Worm (Caenorhabditis elegans) whole organism, mixed stage, embryonic: ENCODE results near the gene lip-1.

Source experiments
- M03D4.4 ChIP-seq: sonication (generic microtip); optimal IDR thresholded peaks from 2 replicates; lab custom pipeline; 2017; ENCODE audit warnings: mild to moderate bottlenecking, missing genetic modification characterization, missing compliant biosample characterization
- bed-3 ChIP-seq: fragments of 200-800 bp; sonication (Bioruptor generic); optimal IDR thresholded peaks from 3 replicates; lab custom pipeline; 2018; ENCODE audit warnings: mild to moderate bottlenecking, missing genetic modification characterization, moderate library complexity, missing compliant biosample characterization
- blmp-1 ChIP-seq: fragments of 150-350 bp; optimal IDR thresholded peaks from 2 replicates; lab custom pipeline; 2014; ENCODE audit warnings: missing biosample characterization, missing genetic modification characterization
- ceh-39 ChIP-seq: fragments of 150-350 bp; optimal IDR thresholded peaks from 2 replicates; lab custom pipeline; 2014; ENCODE audit warnings: missing biosample characterization, missing genetic modification characterization
- ceh-43 ChIP-seq: fragments of 200-800 bp; sonication (Bioruptor generic); optimal IDR thresholded peaks from 2 replicates; lab custom pipeline; 2018; ENCODE audit warnings: mild to moderate bottlenecking, missing genetic modification characterization, moderate library complexity, missing compliant biosample characterization
- ceh-83 ChIP-seq: fragments of 200-800 bp; sonication (Bioruptor generic); optimal IDR thresholded peaks from 2 replicates; lab custom pipeline; 2018; ENCODE audit warnings: mild to moderate bottlenecking, missing genetic modification characterization, missing compliant biosample characterization
- ces-1 ChIP-seq: fragments of 150-350 bp; optimal IDR thresholded peaks from 2 replicates; lab custom pipeline; 2014; ENCODE audit warnings: missing biosample characterization, missing genetic modification reagents, missing genetic modification characterization
- cnd-1 ChIP-seq: fragments of 200-800 bp; sonication (Bioruptor generic); optimal IDR thresholded peaks from 2 replicates; lab custom pipeline; 2018; ENCODE audit warnings: mild to moderate bottlenecking, missing genetic modification characterization, missing compliant biosample characterization
- drap-1 ChIP-seq: fragments of 200-800 bp; sonication (Bioruptor generic); optimal IDR thresholded peaks from 3 replicates; lab custom pipeline; 2018; ENCODE audit warnings: mild to moderate bottlenecking, missing genetic modification characterization, missing compliant biosample characterization
- elt-3 ChIP-seq: fragments of 150-350 bp; optimal IDR thresholded peaks from 2 replicates; lab custom pipeline; 2014; ENCODE audit warnings: missing biosample characterization, missing genetic modification characterization
- flh-1 ChIP-seq: fragments of 200-800 bp; sonication (Bioruptor generic); optimal IDR thresholded peaks from 2 replicates; lab custom pipeline; 2018; ENCODE audit warnings: mild to moderate bottlenecking, missing genetic modification characterization, moderate library complexity, missing compliant biosample characterization
- ham-2 ChIP-seq: fragments of 200-800 bp; sonication (Bioruptor generic); optimal IDR thresholded peaks from 2 replicates; lab custom pipeline; 2018; ENCODE audit warnings: mild to moderate bottlenecking, missing genetic modification characterization, missing compliant biosample characterization
- hlh-1 ChIP-seq: fragments of 150-350 bp; optimal IDR thresholded peaks from 2 replicates; lab custom pipeline; 2014; ENCODE audit warnings: missing biosample characterization, missing genetic modification reagents, missing genetic modification characterization
- lin-13 ChIP-seq: fragments of 150-350 bp; optimal IDR thresholded peaks from 2 replicates; lab custom pipeline; 2014; ENCODE audit warnings: missing biosample characterization, missing genetic modification characterization
- lin-32 ChIP-seq: fragments of 200-800 bp; sonication (Bioruptor generic); optimal IDR thresholded peaks from 2 replicates; lab custom pipeline; 2018; ENCODE audit warnings: mild to moderate bottlenecking, missing genetic modification characterization, missing compliant biosample characterization
- lsy-2 ChIP-seq: fragments of 150-350 bp; optimal IDR thresholded peaks from 2 replicates; lab custom pipeline; 2014; ENCODE audit warnings: missing biosample characterization, missing genetic modification characterization
- mab-5 ChIP-seq: fragments of 150-350 bp; optimal IDR thresholded peaks from 2 replicates; lab custom pipeline; 2014; ENCODE audit warnings: missing biosample characterization, missing genetic modification characterization
- mep-1 ChIP-seq: fragments of 150-350 bp; optimal IDR thresholded peaks from 2 replicates; lab custom pipeline; 2017; ENCODE audit warnings: missing biosample characterization, missing genetic modification reagents, missing genetic modification characterization, inconsistent platforms
- mls-2 ChIP-seq: sonication (generic microtip); optimal IDR thresholded peaks from 2 replicates; lab custom pipeline; 2016; ENCODE audit warnings: mild to moderate bottlenecking, missing genetic modification characterization, moderate library complexity, missing compliant biosample characterization
- nhr-2 ChIP-seq: fragments of 150-350 bp; optimal IDR thresholded peaks from 2 replicates; lab custom pipeline; 2014; ENCODE audit warnings: missing biosample characterization, missing genetic modification characterization
- nhr-237 ChIP-seq: fragments of 150-350 bp; optimal IDR thresholded peaks from 2 replicates; lab custom pipeline; 2014; ENCODE audit warnings: missing biosample characterization, missing genetic modification characterization
- nhr-28 ChIP-seq: fragments of 150-350 bp; optimal IDR thresholded peaks from 2 replicates; lab custom pipeline; 2014; ENCODE audit warnings: missing biosample characterization, missing genetic modification characterization
- nhr-76 ChIP-seq: sonication (generic microtip); optimal IDR thresholded peaks from 2 replicates; lab custom pipeline; 2017; ENCODE audit warnings: missing biosample characterization, missing genetic modification characterization
- pha-4 ChIP-seq: fragments of 150-350 bp; optimal IDR thresholded peaks from 2 replicates; lab custom pipeline; 2018; ENCODE audit warnings: missing biosample characterization, missing genetic modification reagents, missing genetic modification characterization
- sem-2 ChIP-seq: fragments of 200-800 bp; sonication (Bioruptor generic); optimal IDR thresholded peaks from 2 replicates; lab custom pipeline; 2018; ENCODE audit warnings: mild to moderate bottlenecking, missing genetic modification characterization, missing compliant biosample characterization
- snpc-4 ChIP-seq: fragments of 150-350 bp; optimal IDR thresholded peaks from 2 replicates; lab custom pipeline; 2014; ENCODE audit warnings: missing biosample characterization, missing genetic modification characterization
- sptf-1 ChIP-seq: sonication (generic microtip); optimal IDR thresholded peaks from 2 replicates; lab custom pipeline; 2017; ENCODE audit warnings: mild to moderate bottlenecking, missing genetic modification characterization, moderate library complexity, missing compliant biosample characterization
- tbx-8 ChIP-seq: fragments of 200-800 bp; sonication (Bioruptor generic); optimal IDR thresholded peaks from 2 replicates; lab custom pipeline; 2018; ENCODE audit warnings: mild to moderate bottlenecking, missing genetic modification characterization, moderate library complexity, missing compliant biosample characterization
- unc-39 ChIP-seq: fragments of 150-350 bp; optimal IDR thresholded peaks from 2 replicates; lab custom pipeline; 2014; ENCODE audit warnings: missing biosample characterization, missing genetic modification characterization
- zip-8 ChIP-seq: fragments of 150-350 bp; optimal IDR thresholded peaks from 2 replicates; lab custom pipeline; 2014; ENCODE audit warnings: missing biosample characterization, missing genetic modification characterization
- ztf-11 ChIP-seq: fragments of 150-350 bp; optimal IDR thresholded peaks from 2 replicates; lab custom pipeline; 2014; ENCODE audit warnings: missing biosample characterization, missing genetic modification characterization

The lip-1 gene

ce11 chrIV:6841562-6842282 is 1.0 kb upstream of the lip-1 start:
- TF ChIP-seq blmp-1 (no peak), lin-32 (GFP tag; lab: Kevin White, UChicago) (no peak), mep-1 (tag; lab: Kevin White, UChicago) (no peak), ces-1 (GFP tag; lab: Kevin White, UChicago) (no peak), lsy-2 (tag; lab: Kevin White, UChicago) (no peak), mls-2 (tag; lab: Kevin White, UChicago) (no peak), sem-2 (no peak), mab-5 (tag; lab: Kevin White, UChicago) (no peak), zip-8 (tag; lab: Kevin White, UChicago) (no peak), ceh-83 (no peak), nhr-28 (tag; lab: Kevin White, UChicago) (no peak), nhr-237 (tag; lab: Kevin White, UChicago) (no peak), unc-39 (tag; lab: Kevin White, UChicago) (no peak)
- TF ChIP-seq, all 35 proteins: peak for 0

- TF ChIP-seq elt-3 (tag; lab: Kevin White, UChicago) (no peak), snpc-4 (tag; lab: Kevin White, UChicago) (no peak), drap-1 (GFP tag; lab: Kevin White, UChicago) (no peak), lin-32 (GFP tag; lab: Kevin White, UChicago) (no peak), ces-1 (GFP tag; lab: Kevin White, UChicago) (no peak)
Measured at ce11 chrIV:6852727-6853126, 10.0 kb downstream of the lip-1 start.

- no peak for TF ChIP-seq cnd-1 (tag; lab: Kevin White, UChicago)
- no peak for TF ChIP-seq drap-1 (GFP tag; lab: Kevin White, UChicago)
- no peak for TF ChIP-seq lin-32 (GFP tag; lab: Kevin White, UChicago)
- no peak for TF ChIP-seq nhr-28 (tag; lab: Kevin White, UChicago)
- TF ChIP-seq flh-1, result no peak
- TF ChIP-seq ceh-83, result no peak
- TF ChIP-seq nhr-76 (tag; lab: Kevin White, UChicago), result no peak
- no peak for TF ChIP-seq ces-1 (GFP tag; lab: Kevin White, UChicago)
- TF ChIP-seq M03D4.4 (tag; lab: Kevin White, UChicago), result no peak
- TF ChIP-seq snpc-4 (tag; lab: Kevin White, UChicago), result no peak
- no peak for TF ChIP-seq elt-3 (tag; lab: Kevin White, UChicago)
- no peak for TF ChIP-seq lin-13 (tag; lab: Kevin White, UChicago)
- TF ChIP-seq ceh-39 (tag; lab: Kevin White, UChicago), result no peak
Measured at ce11 chrIV:6859270-6859669, 16.5 kb downstream of the lip-1 start, which contains the start of gene R13H7.2. TSS of gene R13H7.2 (minus strand) at chrIV:6859370.

- TF ChIP-seq ceh-83 (no peak), tbx-8 (no peak), drap-1 (GFP tag; lab: Kevin White, UChicago) (no peak)
- TF ChIP-seq, all 35 proteins: peak for 0
Measured at ce11 chrIV:6867791-6868190, 25.0 kb downstream of the lip-1 start, which contains the start of gene srx-20. TSS of gene srx-20 (plus strand) at chrIV:6868091.

- TF ChIP-seq zip-8 (tag; lab: Kevin White, UChicago) (no peak), hlh-1 (no peak), bed-3 (GFP tag; lab: Kevin White, UChicago) (no peak), nhr-76 (tag; lab: Kevin White, UChicago) (no peak), ham-2 (GFP tag; lab: Kevin White, UChicago) (no peak), blmp-1 (no peak), ces-1 (GFP tag; lab: Kevin White, UChicago) (no peak), snpc-4 (tag; lab: Kevin White, UChicago) (no peak), sptf-1 (tag; lab: Kevin White, UChicago) (no peak), lsy-2 (tag; lab: Kevin White, UChicago) (no peak), nhr-2 (tag; lab: Kevin White, UChicago) (no peak), ztf-11 (tag; lab: Kevin White, UChicago) (no peak), ceh-83 (no peak), ceh-39 (tag; lab: Kevin White, UChicago) (no peak), mls-2 (tag; lab: Kevin White, UChicago) (no peak), mab-5 (tag; lab: Kevin White, UChicago) (no peak), pha-4 (tag; lab: Kevin White, UChicago) (no peak), elt-3 (tag; lab: Kevin White, UChicago) (no peak), mep-1 (tag; lab: Kevin White, UChicago) (no peak), ceh-43 (GFP tag; lab: Kevin White, UChicago) (no peak)
Measured at ce11 chrIV:6872958-6873357, 30.2 kb downstream of the lip-1 start, which contains the start of gene srx-19. TSS of gene srx-19 (plus strand) at chrIV:6873258.
